Fruit fly (Drosophila melanogaster) whole organism, prepupa: ENCODE data around the gene CG3225.

ENCODE experiments used
- Blimp-1 ChIP-seq: fragments of 200-800 bp; sonication (Bioruptor generic); optimal IDR thresholded peaks from 3 replicates; lab custom pipeline; 2017; ENCODE audit warnings: missing biosample characterization, missing genetic modification characterization, mild to moderate bottlenecking, moderate library complexity, missing genetic modification reagents
- CG10669 ChIP-seq: fragments of 200-800 bp; sonication (Bioruptor generic); optimal IDR thresholded peaks from 3 replicates; lab custom pipeline; 2018; ENCODE audit warnings: missing biosample characterization, mild to moderate bottlenecking, missing genetic modification characterization, moderate library complexity
- CG11294 ChIP-seq: fragments of 200-800 bp; sonication (Bioruptor generic); IDR thresholded peaks from 2 replicates; pipeline ENCODE4 v1.3.6; 2022; ENCODE audit warnings: missing biosample characterization, missing genetic modification characterization
- CG11762 ChIP-seq: fragments of 200-800 bp; sonication (Bioruptor generic); optimal IDR thresholded peaks from 3 replicates; lab custom pipeline; 2016; ENCODE audit warnings: missing biosample characterization, missing genetic modification characterization; ENCODE audit not compliant: insufficient read depth
- CG11902 ChIP-seq: fragments of 200-800 bp; sonication (Bioruptor generic); optimal IDR thresholded peaks from 3 replicates; lab custom pipeline; 2016; ENCODE audit warnings: missing biosample characterization, missing genetic modification characterization
- CG1621 ChIP-seq: fragments of 200-800 bp; sonication (Bioruptor generic); optimal IDR thresholded peaks from 3 replicates; lab custom pipeline; 2018; ENCODE audit warnings: missing biosample characterization, mild to moderate bottlenecking, missing genetic modification characterization
- CG3032 ChIP-seq: fragments of 200-800 bp; optimal IDR thresholded peaks from 2 replicates; lab custom pipeline; 2019; ENCODE audit warnings: missing biosample characterization, mild to moderate bottlenecking, missing genetic modification characterization, moderate library complexity
- CG31627 ChIP-seq: fragments of 200-800 bp; sonication (Bioruptor generic); optimal IDR thresholded peaks from 3 replicates; lab custom pipeline; 2016; ENCODE audit warnings: missing biosample characterization, missing genetic modification characterization
- CG32006 ChIP-seq: fragments of 200-800 bp; sonication (Bioruptor generic); optimal IDR thresholded peaks from 3 replicates; lab custom pipeline; 2017; ENCODE audit warnings: missing biosample characterization, mild to moderate bottlenecking, missing genetic modification characterization
- CG3919 ChIP-seq: fragments of 200-800 bp; sonication (Bioruptor generic); optimal IDR thresholded peaks from 3 replicates; lab custom pipeline; 2016; ENCODE audit warnings: missing biosample characterization, missing genetic modification characterization
- CG4318 ChIP-seq: fragments of 200-800 bp; sonication (Bioruptor generic); optimal IDR thresholded peaks from 3 replicates; lab custom pipeline; 2017; ENCODE audit warnings: missing biosample characterization, mild to moderate bottlenecking, missing genetic modification characterization
- CG6276 ChIP-seq: fragments of 200-800 bp; sonication (Bioruptor generic); optimal IDR thresholded peaks from 2 replicates; lab custom pipeline; 2017; ENCODE audit warnings: missing biosample characterization, mild to moderate bottlenecking, missing genetic modification characterization
- CG6792 ChIP-seq: fragments of 200-800 bp; sonication (Bioruptor generic); optimal IDR thresholded peaks from 3 replicates; lab custom pipeline; 2016; ENCODE audit warnings: missing biosample characterization, missing genetic modification characterization
- CG6808 ChIP-seq: fragments of 200-800 bp; sonication (Bioruptor generic); optimal IDR thresholded peaks from 3 replicates; lab custom pipeline; 2017; ENCODE audit warnings: missing biosample characterization, missing genetic modification characterization, mild to moderate bottlenecking, moderate library complexity, missing genetic modification reagents
- CG7368 ChIP-seq: fragments of 200-800 bp; sonication (Bioruptor generic); optimal IDR thresholded peaks from 3 replicates; lab custom pipeline; 2016; ENCODE audit warnings: missing biosample characterization, missing genetic modification characterization
- CG8119 ChIP-seq: fragments of 200-800 bp; sonication (Bioruptor generic); IDR thresholded peaks from 3 replicates; pipeline ENCODE4 v1.3.6; 2022; ENCODE audit warnings: missing biosample characterization, missing genetic modification characterization
- CG8319 ChIP-seq: fragments of 200-800 bp; sonication (Bioruptor generic); optimal IDR thresholded peaks from 3 replicates; lab custom pipeline; 2016; ENCODE audit warnings: missing biosample characterization, missing genetic modification characterization
- CG8632 ChIP-seq: fragments of 200-800 bp; sonication (Bioruptor generic); optimal IDR thresholded peaks from 3 replicates; lab custom pipeline; 2016; ENCODE audit warnings: missing biosample characterization, missing genetic modification characterization
- CG9139 ChIP-seq: fragments of 200-800 bp; sonication (Bioruptor generic); optimal IDR thresholded peaks from 3 replicates; lab custom pipeline; 2017; ENCODE audit warnings: missing biosample characterization, mild to moderate bottlenecking, missing genetic modification characterization
- Eip75B ChIP-seq: fragments of 200-800 bp; sonication (Bioruptor generic); optimal IDR thresholded peaks from 3 replicates; lab custom pipeline; 2016; ENCODE audit warnings: missing biosample characterization, missing genetic modification characterization
- Eip78C ChIP-seq: fragments of 200-800 bp; sonication (Bioruptor generic); peaks from one replicate; lab custom pipeline; 2016; ENCODE audit warnings: missing biosample characterization, missing genetic modification characterization
- Eip93F ChIP-seq: fragments of 200-800 bp; sonication (Bioruptor generic); optimal IDR thresholded peaks from 2 replicates; lab custom pipeline; 2016; ENCODE audit warnings: missing biosample characterization, mild to moderate bottlenecking, missing genetic modification characterization
- Ets96B ChIP-seq: fragments of 200-800 bp; optimal IDR thresholded peaks from 2 replicates; lab custom pipeline; 2019; ENCODE audit warnings: missing biosample characterization, mild to moderate bottlenecking, missing genetic modification characterization, moderate library complexity
- Gug ChIP-seq: fragments of 200-800 bp; sonication (Bioruptor generic); IDR thresholded peaks from 2 replicates; pipeline ENCODE4 v1.3.6; 2022; ENCODE audit warnings: missing biosample characterization, missing genetic modification characterization
- Hr38 ChIP-seq: sonication (Bioruptor generic); optimal IDR thresholded peaks from 2 replicates; lab custom pipeline; 2016; ENCODE audit warnings: missing biosample characterization, missing genetic modification characterization
- Hr39 ChIP-seq: fragments of 200-800 bp; sonication (Bioruptor generic); optimal IDR thresholded peaks from 2 replicates; lab custom pipeline; 2016; ENCODE audit warnings: missing biosample characterization, missing genetic modification characterization
- Hr4 ChIP-seq: fragments of 200-800 bp; sonication (Bioruptor generic); optimal IDR thresholded peaks from 3 replicates; lab custom pipeline; 2016; ENCODE audit warnings: missing biosample characterization, missing genetic modification characterization
- Lpt ChIP-seq: fragments of 200-800 bp; sonication (Bioruptor generic); optimal IDR thresholded peaks from 3 replicates; lab custom pipeline; 2016; ENCODE audit warnings: missing biosample characterization, missing genetic modification characterization
- Met ChIP-seq: fragments of 200-800 bp; sonication (Bioruptor generic); optimal IDR thresholded peaks from 3 replicates; lab custom pipeline; 2016; ENCODE audit warnings: missing biosample characterization, missing genetic modification characterization
- OdsH ChIP-seq: fragments of 200-800 bp; sonication (Bioruptor generic); optimal IDR thresholded peaks from 3 replicates; lab custom pipeline; 2016; ENCODE audit warnings: missing biosample characterization, missing genetic modification characterization
- Smox ChIP-seq: fragments of 200-800 bp; sonication (Bioruptor generic); optimal IDR thresholded peaks from 3 replicates; lab custom pipeline; 2016; ENCODE audit warnings: missing biosample characterization, missing genetic modification characterization
- Sox102F ChIP-seq: fragments of 200-800 bp; sonication (Bioruptor generic); optimal IDR thresholded peaks from 2 replicates; lab custom pipeline; 2016; ENCODE audit warnings: missing biosample characterization, mild to moderate bottlenecking, missing genetic modification characterization
- Sox14 ChIP-seq: fragments of 200-800 bp; sonication (Bioruptor generic); optimal IDR thresholded peaks from 3 replicates; lab custom pipeline; 2016; ENCODE audit warnings: missing biosample characterization, missing genetic modification characterization
- Sox15 ChIP-seq: fragments of 200-800 bp; sonication (Bioruptor generic); optimal IDR thresholded peaks from 3 replicates; lab custom pipeline; 2016; ENCODE audit warnings: missing biosample characterization, missing genetic modification characterization
- achi ChIP-seq: fragments of 200-800 bp; sonication (Bioruptor generic); optimal IDR thresholded peaks from 3 replicates; lab custom pipeline; 2016; ENCODE audit warnings: missing biosample characterization, missing genetic modification characterization
- acj6 ChIP-seq: fragments of 200-800 bp; sonication (Bioruptor generic); optimal IDR thresholded peaks from 3 replicates; lab custom pipeline; 2016; ENCODE audit warnings: missing biosample characterization, missing genetic modification characterization
- cyc ChIP-seq: fragments of 200-800 bp; sonication (Bioruptor generic); optimal IDR thresholded peaks from 3 replicates; lab custom pipeline; 2016; ENCODE audit warnings: missing biosample characterization, missing genetic modification characterization
- eg ChIP-seq: fragments of 200-800 bp; sonication (Bioruptor generic); IDR thresholded peaks from 3 replicates; pipeline ENCODE4 v1.3.6; 2022; ENCODE audit warnings: missing biosample characterization, missing genetic modification characterization
- esn ChIP-seq: fragments of 200-800 bp; sonication (Bioruptor generic); optimal IDR thresholded peaks from 2 replicates; lab custom pipeline; 2016; ENCODE audit warnings: missing biosample characterization, mild to moderate bottlenecking, missing genetic modification characterization, moderate library complexity
- fd85E ChIP-seq: fragments of 200-800 bp; sonication (Bioruptor generic); optimal IDR thresholded peaks from 3 replicates; lab custom pipeline; 2016; ENCODE audit warnings: missing biosample characterization, missing genetic modification characterization
- fkh ChIP-seq: fragments of 200-800 bp; sonication (Bioruptor generic); optimal IDR thresholded peaks from 3 replicates; lab custom pipeline; 2017; ENCODE audit warnings: missing biosample characterization, mild to moderate bottlenecking, missing genetic modification characterization, moderate library complexity
- lz ChIP-seq: fragments of 200-800 bp; sonication (Bioruptor generic); optimal IDR thresholded peaks from 3 replicates; lab custom pipeline; 2016; ENCODE audit warnings: missing biosample characterization, missing genetic modification characterization
- pdm3 ChIP-seq: fragments of 200-800 bp; sonication (Bioruptor generic); optimal IDR thresholded peaks from 3 replicates; lab custom pipeline; 2016; ENCODE audit warnings: missing biosample characterization, missing genetic modification characterization
- salr ChIP-seq, 2 experiments: fragments of 200-800 bp; sonication (Bioruptor generic); optimal IDR thresholded peaks; 3 replicates each; lab custom pipeline; 2016 to 2018; ENCODE audit warnings: missing biosample characterization in 2 of 2, missing genetic modification characterization in 2 of 2, mild to moderate bottlenecking in 1 of 2
- svp ChIP-seq: fragments of 200-800 bp; sonication (Bioruptor generic); peaks from one replicate; lab custom pipeline; 2016; ENCODE audit warnings: missing biosample characterization, missing genetic modification characterization
- topi ChIP-seq: fragments of 200-800 bp; sonication (Bioruptor generic); optimal IDR thresholded peaks from 3 replicates; lab custom pipeline; 2016; ENCODE audit warnings: missing biosample characterization, missing genetic modification characterization
- vri ChIP-seq: fragments of 200-800 bp; sonication (Bioruptor generic); optimal IDR thresholded peaks from 3 replicates; lab custom pipeline; 2016; ENCODE audit warnings: missing biosample characterization, mild to moderate bottlenecking, missing genetic modification characterization

Gene CG3225

DNA sequence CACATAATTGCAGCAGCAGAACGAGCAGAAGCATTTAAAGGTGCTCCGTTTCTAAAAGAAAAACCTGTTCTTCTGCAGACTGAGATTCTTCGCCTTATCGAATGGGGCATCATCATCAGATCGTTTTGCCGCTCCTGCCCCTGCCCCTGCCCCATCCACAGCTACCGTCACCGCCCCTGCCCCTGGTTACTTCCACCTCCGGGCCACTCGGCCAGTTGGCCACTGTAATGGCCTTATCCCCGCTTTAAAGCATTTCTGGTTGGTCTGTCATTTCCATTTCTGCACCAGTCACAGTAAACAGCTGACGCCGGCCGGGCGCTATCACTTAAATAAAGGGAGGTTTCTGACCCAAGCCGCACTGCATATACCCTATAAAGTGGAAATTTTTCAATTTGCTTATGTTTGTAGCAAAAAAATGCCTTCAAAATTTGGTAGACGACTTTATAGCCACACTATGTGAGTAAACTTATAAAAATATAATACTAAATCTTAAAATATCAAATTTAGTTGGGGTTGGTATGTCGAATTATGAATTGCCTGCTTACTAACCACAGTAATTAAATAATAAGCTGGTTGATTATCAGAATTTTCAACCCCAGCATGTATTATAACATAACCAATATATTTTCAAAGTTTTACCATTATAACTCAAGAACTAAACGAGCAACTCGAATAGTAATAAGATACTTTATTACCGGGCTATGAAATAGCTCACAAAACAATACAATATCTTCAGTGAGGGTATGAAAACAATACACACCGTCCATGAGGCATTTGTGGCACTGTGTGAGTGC is 7.2 kb downstream of the CG3225 start (continued):
- TF ChIP-seq CG6276 = peak; percentile 67
- TF ChIP-seq svp (GFP tag; lab: Kevin White, UChicago) = no peak
- TF ChIP-seq Eip75B (GFP tag; lab: Kevin White, UChicago) = peak; percentile 50
- TF ChIP-seq salr (GFP tag; optimal IDR thresholded peaks at IDR 0.05; lab: Kevin White, UChicago) = peak in 1 of 2 experiments; percentile 83
- peak; percentile 71 for TF ChIP-seq CG8632 (GFP tag; lab: Kevin White, UChicago)
- TF ChIP-seq lz = peak; percentile 62
- peak; percentile 46 for TF ChIP-seq CG11762
- TF ChIP-seq Met (GFP tag; lab: Kevin White, UChicago) = peak; percentile 72
- TF ChIP-seq Blimp-1 (GFP tag; lab: Kevin White, UChicago) = peak; percentile 57
- peak; percentile 46 for TF ChIP-seq CG11902 (GFP tag; lab: Kevin White, UChicago)
- TF ChIP-seq Eip78C (GFP tag; lab: Kevin White, UChicago) = peak; percentile 95
- peak; percentile 38 for TF ChIP-seq Sox102F
- peak; percentile 38 for TF ChIP-seq CG8319
- peak; percentile 64 for TF ChIP-seq Hr4 (GFP tag; lab: Kevin White, UChicago)
- TF ChIP-seq CG31627 = peak; percentile 56
- TF ChIP-seq Lpt (GFP tag; lab: Kevin White, UChicago) = no peak
- peak; percentile 49 for TF ChIP-seq cyc (GFP tag; lab: Kevin White, UChicago)
- peak; percentile 61 for TF ChIP-seq CG3919
- TF ChIP-seq CG6792 = peak; percentile 65
- TF ChIP-seq pdm3 (GFP tag; lab: Kevin White, UChicago) = peak; percentile 64
- peak; percentile 61 for TF ChIP-seq topi (GFP tag; lab: Kevin White, UChicago)
- TF ChIP-seq Ets96B (tag; lab: Kevin White, UChicago) = peak; percentile 52
- peak; percentile 77 for TF ChIP-seq CG6808 (GFP tag; lab: Kevin White, UChicago)
- peak; percentile 63 for TF ChIP-seq achi (GFP tag; lab: Kevin White, UChicago)
- TF ChIP-seq Smox (GFP tag; lab: Kevin White, UChicago) = peak; percentile 65
- no peak for TF ChIP-seq CG7368 (GFP tag; lab: Kevin White, UChicago)
- TF ChIP-seq Gug (GFP tag; lab: Robert Waterston, UW) = no peak

DNA sequence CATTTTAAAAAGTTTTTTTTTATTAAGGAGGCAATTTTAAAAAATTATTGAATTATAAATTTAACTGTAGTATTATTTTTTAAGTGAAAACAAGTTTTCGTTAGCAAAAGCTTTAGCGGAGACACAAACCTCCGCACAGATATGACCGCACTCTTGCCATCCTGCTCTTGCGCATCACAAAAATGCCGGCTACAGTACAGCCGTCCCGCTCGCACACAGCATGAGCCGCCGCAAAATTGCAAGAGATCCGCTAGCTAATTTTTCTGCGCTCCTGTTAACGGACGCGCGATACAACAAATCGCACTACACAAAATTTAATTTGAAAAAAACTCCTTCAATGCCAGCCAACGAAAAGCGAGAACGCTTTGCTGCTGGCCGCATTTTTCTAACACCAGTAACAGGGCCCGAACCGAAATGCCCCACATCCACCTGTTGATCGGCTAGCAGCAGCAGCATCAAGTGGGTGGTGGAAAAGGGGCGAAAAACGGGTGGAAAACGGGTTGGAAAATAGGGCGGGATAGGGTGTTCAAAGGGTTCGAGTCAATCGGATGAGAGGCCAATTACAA is 7.9 kb downstream of the CG3225 start:
- TF ChIP-seq CG31627 (no peak), acj6 (peak; percentile 17), Blimp-1 (GFP tag; lab: Kevin White, UChicago) (no peak), CG32006 (GFP tag; lab: Kevin White, UChicago) (no peak), Eip93F (no peak), CG8319 (no peak), CG9139 (GFP tag; lab: Kevin White, UChicago) (no peak), CG1621 (tag; lab: Kevin White, UChicago) (no peak), esn (GFP tag; lab: Kevin White, UChicago) (peak; percentile 49), CG8632 (GFP tag; lab: Kevin White, UChicago) (no peak), salr (GFP tag; optimal IDR thresholded peaks at IDR 0.05; lab: Kevin White, UChicago) (no peak), topi (GFP tag; lab: Kevin White, UChicago) (peak; percentile 12), Gug (GFP tag; lab: Robert Waterston, UW) (no peak), vri (GFP tag; lab: Kevin White, UChicago) (peak; percentile 25), CG11294 (GFP tag; lab: Robert Waterston, UW) (no peak), Met (GFP tag; lab: Kevin White, UChicago) (peak; percentile 28), Sox15 (GFP tag; lab: Kevin White, UChicago) (no peak), CG11762 (no peak), CG10669 (GFP tag; lab: Kevin White, UChicago) (no peak), CG3032 (peak; percentile 28), Hr4 (GFP tag; lab: Kevin White, UChicago) (no peak), Sox14 (peak; percentile 28), CG4318 (GFP tag; lab: Kevin White, UChicago) (no peak), Hr39 (no peak), fkh (GFP tag; lab: Kevin White, UChicago) (no peak), OdsH (GFP tag; lab: Kevin White, UChicago) (peak; percentile 11), CG8119 (GFP tag; lab: Robert Waterston, UW) (no peak; the same call in 2 of the 3 replicates), CG6276 (no peak), fd85E (GFP tag; lab: Kevin White, UChicago) (no peak), CG6808 (GFP tag; lab: Kevin White, UChicago) (no peak), eg (peak; percentile 36; the same call in 1 of the 3 replicates), Hr38 (GFP tag; lab: Kevin White, UChicago) (no peak), CG3919 (peak; percentile 42), svp (GFP tag; lab: Kevin White, UChicago) (peak; percentile 67)
